Fruit fly (Drosophila melanogaster) whole organism, wandering third instar larva: ENCODE results near the gene Tmtc1.
A peak's percentile ranks its signal among the peaks of the same experiment; 100 is the strongest.

Source experiments
- Abd-B ChIP-seq: fragments of >200 bp; optimal IDR thresholded peaks from 2 replicates; lab custom pipeline; 2017; ENCODE audit warnings: missing biosample characterization, missing genetic modification characterization
- CG32264 ChIP-seq: fragments of 200-800 bp; sonication (Bioruptor generic); optimal IDR thresholded peaks from 2 replicates; lab custom pipeline; 2016; ENCODE audit warnings: missing biosample characterization, missing genetic modification characterization
- CG9705 ChIP-seq: fragments of 200-800 bp; sonication (Bioruptor generic); optimal IDR thresholded peaks from 2 replicates; lab custom pipeline; 2018; ENCODE audit warnings: missing biosample characterization, mild to moderate bottlenecking, missing genetic modification characterization
- CrebA ChIP-seq: fragments of 200-800 bp; sonication (Bioruptor generic); optimal IDR thresholded peaks from 2 replicates; lab custom pipeline; 2016; ENCODE audit warnings: missing biosample characterization, mild to moderate bottlenecking, missing genetic modification characterization, borderline replicate concordance
- Dfd ChIP-seq: fragments of >200 bp; optimal IDR thresholded peaks from 2 replicates; lab custom pipeline; 2017; ENCODE audit warnings: missing biosample characterization, missing genetic modification characterization
- Dif ChIP-seq: fragments of 200-275, 200-300 bp; sonication (Bioruptor generic); optimal IDR thresholded peaks from 2 replicates; lab custom pipeline; 2018; ENCODE audit warnings: missing biosample characterization, missing genetic modification characterization; ENCODE audit not compliant: partially characterized antibody
- GATAd ChIP-seq: sonication (Bioruptor generic); optimal IDR thresholded peaks from 2 replicates; lab custom pipeline; 2016; ENCODE audit warnings: missing biosample characterization, missing genetic modification characterization
- HLH106 ChIP-seq: fragments of 200-800 bp; optimal IDR thresholded peaks from 3 replicates; lab custom pipeline; 2019; ENCODE audit warnings: missing biosample characterization, mild to moderate bottlenecking, missing genetic modification characterization, moderate library complexity
- Hr83 ChIP-seq: fragments of 200-300 bp; sonication (Bioruptor generic); optimal IDR thresholded peaks from 2 replicates; lab custom pipeline; 2016; ENCODE audit warnings: missing biosample characterization, mild to moderate bottlenecking, missing genetic modification characterization, moderate library complexity; ENCODE audit not compliant: poor library complexity, severe bottlenecking
- Jra ChIP-seq: sonication (Bioruptor generic); optimal IDR thresholded peaks from 2 replicates; lab custom pipeline; 2016; ENCODE audit warnings: missing biosample characterization, missing genetic modification characterization
- Myc ChIP-seq: fragments of >200 bp; optimal IDR thresholded peaks from 2 replicates; lab custom pipeline; 2017
- N ChIP-seq: fragments of >200 bp; optimal IDR thresholded peaks from 2 replicates; lab custom pipeline; 2018; ENCODE audit warnings: missing biosample characterization, missing external identifiers, missing genetic modification characterization
- OdsH ChIP-seq: fragments of 200-800 bp; sonication (Bioruptor generic); optimal IDR thresholded peaks from 2 replicates; lab custom pipeline; 2016; ENCODE audit warnings: missing biosample characterization, mild to moderate bottlenecking, missing genetic modification characterization
- Sp1 ChIP-seq: fragments of 200-800 bp; sonication (Bioruptor generic); optimal IDR thresholded peaks from 3 replicates; lab custom pipeline; 2019; ENCODE audit warnings: missing biosample characterization, mild to moderate bottlenecking, missing genetic modification characterization, moderate library complexity
- Vsx2 ChIP-seq: fragments of 200-300, 225-300 bp; sonication (Bioruptor generic); optimal IDR thresholded peaks from 2 replicates; lab custom pipeline; 2018; ENCODE audit warnings: missing biosample characterization, missing genetic modification characterization; ENCODE audit not compliant: partially characterized antibody
- br ChIP-seq: fragments of 200-800 bp; sonication (Bioruptor generic); optimal IDR thresholded peaks from 2 replicates; lab custom pipeline; 2016; ENCODE audit warnings: missing biosample characterization, missing genetic modification characterization
- brk ChIP-seq: fragments of 200-800 bp; sonication (Bioruptor generic); optimal IDR thresholded peaks from 2 replicates; lab custom pipeline; 2016; ENCODE audit warnings: missing biosample characterization, mild to moderate bottlenecking, missing genetic modification characterization
- dl ChIP-seq, 2 experiments: fragments of 175-275, 200-275 bp in 1 of 2; fragments of 200-275 bp in 1 of 2; sonication (Bioruptor generic); optimal IDR thresholded peaks; lab custom pipeline; 2018; ENCODE audit warnings: mild to moderate bottlenecking in 2 of 2, missing biosample characterization in 2 of 2, missing genetic modification characterization in 2 of 2, moderate library complexity in 2 of 2; ENCODE audit not compliant: partially characterized antibody in 2 of 2, insufficient read depth in 1 of 2
- dmrt93B ChIP-seq: fragments of 200-800 bp; sonication (Bioruptor generic); optimal IDR thresholded peaks from 2 replicates; lab custom pipeline; 2018; ENCODE audit warnings: missing biosample characterization, mild to moderate bottlenecking, missing genetic modification characterization
- dsf ChIP-seq: sonication (Bioruptor generic); optimal IDR thresholded peaks from 2 replicates; lab custom pipeline; 2016; ENCODE audit warnings: missing biosample characterization, missing genetic modification characterization, borderline replicate concordance
- ey ChIP-seq: fragments of 200-800 bp; sonication (Bioruptor generic); optimal IDR thresholded peaks from 2 replicates; lab custom pipeline; 2016; ENCODE audit warnings: missing biosample characterization, missing genetic modification characterization
- foxo ChIP-seq, 2 experiments: fragments of 200-800 bp; sonication (Bioruptor generic); optimal IDR thresholded peaks; 2 replicates in 1 of 2; 3 replicates in 1 of 2; lab custom pipeline; 2016 to 2017; ENCODE audit warnings: missing biosample characterization in 2 of 2, missing genetic modification characterization in 2 of 2
- fru ChIP-seq: fragments of 200-800 bp; sonication (Bioruptor generic); optimal IDR thresholded peaks from 3 replicates; lab custom pipeline; 2016; ENCODE audit warnings: missing biosample characterization, mild to moderate bottlenecking, missing genetic modification characterization
- h ChIP-seq: fragments of 200-800 bp; sonication (Bioruptor generic); optimal IDR thresholded peaks from 3 replicates; lab custom pipeline; 2016; ENCODE audit warnings: missing biosample characterization, mild to moderate bottlenecking, missing genetic modification characterization
- jim ChIP-seq: fragments of 175-275, 200-325 bp; sonication (Bioruptor generic); optimal IDR thresholded peaks from 2 replicates; lab custom pipeline; 2016; ENCODE audit warnings: missing biosample characterization, mild to moderate bottlenecking, missing genetic modification characterization
- lola ChIP-seq: fragments of >200 bp; optimal IDR thresholded peaks from 2 replicates; lab custom pipeline; 2017; ENCODE audit warnings: missing biosample characterization, missing genetic modification characterization
- pan ChIP-seq: fragments of >200 bp; optimal IDR thresholded peaks from 2 replicates; lab custom pipeline; 2017
- psq ChIP-seq: fragments of 200-800 bp; sonication (Bioruptor generic); optimal IDR thresholded peaks from 3 replicates; lab custom pipeline; 2017; ENCODE audit warnings: missing biosample characterization, mild to moderate bottlenecking, missing genetic modification characterization, moderate library complexity
- rgr ChIP-seq: fragments of 200-800 bp; sonication (Bioruptor generic); optimal IDR thresholded peaks from 3 replicates; lab custom pipeline; 2016; ENCODE audit warnings: missing biosample characterization, mild to moderate bottlenecking, missing genetic modification characterization
- sage ChIP-seq: fragments of 200-800 bp; sonication (Bioruptor generic); optimal IDR thresholded peaks from 2 replicates; lab custom pipeline; 2016; ENCODE audit warnings: missing biosample characterization, mild to moderate bottlenecking, missing genetic modification characterization
- sv ChIP-seq: fragments of 200-800 bp; sonication (Bioruptor generic); optimal IDR thresholded peaks from 3 replicates; lab custom pipeline; 2016; ENCODE audit warnings: missing biosample characterization, missing genetic modification characterization
- tai ChIP-seq: sonication (Bioruptor generic); optimal IDR thresholded peaks from 2 replicates; lab custom pipeline; 2016; ENCODE audit warnings: missing biosample characterization, missing genetic modification characterization
- usp ChIP-seq: fragments of >200 bp; optimal IDR thresholded peaks from 2 replicates; lab custom pipeline; 2017; ENCODE audit warnings: missing biosample characterization, missing genetic modification characterization
- woc ChIP-seq: sonication (Bioruptor generic); optimal IDR thresholded peaks from 2 replicates; lab custom pipeline; 2016; ENCODE audit warnings: missing biosample characterization, mild to moderate bottlenecking, missing genetic modification characterization

Gene Tmtc1

dm6 chr2L:2729882-2730281, 52.3 kb downstream of the Tmtc1 start:
- no peak for TF ChIP-seq dl (GFP tag; optimal IDR thresholded peaks at IDR 0.05; lab: Kevin White, UChicago; ENCODE audit: insufficient read depth in 1 of 2, partially characterized antibody in 2 of 2)

dm6 chr2L:2730756-2731155, 53.2 kb downstream of the Tmtc1 start:
- no peak for TF ChIP-seq OdsH (GFP tag; lab: Kevin White, UChicago)
- TF ChIP-seq psq (GFP tag; lab: Kevin White, UChicago): no peak
- TF ChIP-seq, all 38 proteins: peak for 0

DNA sequence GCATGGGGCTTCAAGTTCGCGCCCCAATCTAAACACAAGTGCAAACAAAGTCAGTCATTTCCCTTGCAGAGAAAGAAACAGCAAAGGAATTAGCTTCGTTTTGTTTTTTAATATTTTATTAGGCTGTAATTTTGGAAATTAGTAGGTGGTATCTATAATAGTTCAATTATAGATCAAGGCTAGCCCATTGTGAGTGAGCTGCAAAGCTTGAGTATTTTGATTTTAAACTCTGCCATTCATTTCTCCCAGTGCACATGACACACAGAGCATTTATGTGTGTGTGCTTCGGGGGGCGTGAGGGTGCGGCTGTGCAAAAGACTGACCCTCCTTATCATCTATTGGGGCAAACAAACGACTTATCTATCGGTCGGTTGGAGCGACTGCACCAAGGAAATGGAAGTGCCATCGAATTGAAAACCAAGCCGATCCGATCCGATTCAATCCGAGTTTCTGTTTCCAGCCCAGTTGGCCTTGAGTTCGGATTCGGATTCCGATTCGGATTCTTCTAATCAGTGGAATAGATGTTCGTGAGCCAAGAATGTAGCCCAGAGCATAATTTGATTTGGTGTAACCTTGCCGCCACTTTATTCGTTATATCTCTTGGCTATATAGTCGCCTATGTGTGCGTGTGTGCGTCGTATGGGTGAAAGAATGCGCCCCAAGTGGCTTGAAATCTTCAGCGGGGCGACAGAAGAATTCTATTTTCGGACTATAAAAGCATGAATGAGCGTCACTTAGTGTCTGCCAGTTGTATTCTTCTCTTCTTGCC, 54.0 kb downstream of the Tmtc1 start:
- no peak for TF ChIP-seq CG32264 (GFP tag; lab: Kevin White, UChicago)
- no peak for TF ChIP-seq sage (GFP tag; lab: Kevin White, UChicago)
- no peak for TF ChIP-seq CrebA (GFP tag; lab: Kevin White, UChicago)
- TF ChIP-seq Dif (GFP tag; lab: Kevin White, UChicago): no peak
- no peak for TF ChIP-seq usp (GFP tag; lab: Kevin White, UChicago)
- TF ChIP-seq dmrt93B (GFP tag; lab: Kevin White, UChicago): no peak
- TF ChIP-seq ey: peak; percentile 11
- no peak for TF ChIP-seq Dfd (GFP tag; lab: Kevin White, UChicago)
- no peak for TF ChIP-seq Sp1 (GFP tag; lab: Kevin White, UChicago)
- TF ChIP-seq Jra (GFP tag; lab: Kevin White, UChicago): no peak
- TF ChIP-seq CG9705 (GFP tag; lab: Kevin White, UChicago): no peak
- no peak for TF ChIP-seq Vsx2
- peak; percentile 35 for TF ChIP-seq fru
- no peak for TF ChIP-seq sv (GFP tag; lab: Kevin White, UChicago)
- TF ChIP-seq h (GFP tag; lab: Kevin White, UChicago): peak; percentile 36
- TF ChIP-seq jim: no peak
- no peak for TF ChIP-seq br (GFP tag; lab: Kevin White, UChicago)
- no peak for TF ChIP-seq N (GFP tag; lab: Kevin White, UChicago)
- TF ChIP-seq OdsH (GFP tag; lab: Kevin White, UChicago): peak; percentile 39
- no peak for TF ChIP-seq lola (GFP tag; lab: Kevin White, UChicago)
- peak; percentile 31 for TF ChIP-seq rgr
- no peak for TF ChIP-seq pan (lab: Kevin White, UChicago)
- TF ChIP-seq brk (GFP tag; lab: Kevin White, UChicago): no peak
- TF ChIP-seq psq (GFP tag; lab: Kevin White, UChicago): no peak
- peak in 1 of 2 experiments; percentile 40 for TF ChIP-seq foxo (GFP tag; optimal IDR thresholded peaks at IDR 0.05; lab: Kevin White, UChicago)
- TF ChIP-seq woc: no peak
- TF ChIP-seq dl (GFP tag; optimal IDR thresholded peaks at IDR 0.05; lab: Kevin White, UChicago; ENCODE audit: insufficient read depth in 1 of 2, partially characterized antibody in 2 of 2): no peak
- no peak for TF ChIP-seq Abd-B (GFP tag; lab: Kevin White, UChicago)
- no peak for TF ChIP-seq tai
- TF ChIP-seq Hr83 (GFP tag; lab: Kevin White, UChicago): no peak
- TF ChIP-seq Myc (lab: Kevin White, UChicago): no peak
- TF ChIP-seq GATAd (GFP tag; lab: Kevin White, UChicago): no peak
- TF ChIP-seq HLH106 (tag; lab: Kevin White, UChicago): no peak

- TF ChIP-seq dsf (GFP tag; lab: Kevin White, UChicago) (no peak), usp (GFP tag; lab: Kevin White, UChicago) (no peak), lola (GFP tag; lab: Kevin White, UChicago) (no peak), dl (GFP tag; optimal IDR thresholded peaks at IDR 0.05; lab: Kevin White, UChicago; ENCODE audit: insufficient read depth in 1 of 2, partially characterized antibody in 2 of 2) (no peak)
- TF ChIP-seq, all 38 proteins: peak for 0
Observed at dm6 chr2L:2732139-2732830, 54.8 kb downstream of the Tmtc1 start.
